Fruit fly (Drosophila melanogaster) whole organism, embryonic: ENCODE data around the gene CG13700.

ENCODE experiments used
- CG10431 ChIP-seq: fragments of 200-800 bp; sonication (Bioruptor generic); optimal IDR thresholded peaks from 3 replicates; lab custom pipeline; 2018; ENCODE audit warnings: missing biosample characterization, mild to moderate bottlenecking, missing genetic modification characterization
- CG10979 ChIP-seq: fragments of 200-800 bp; sonication (Bioruptor generic); optimal IDR thresholded peaks from 2 replicates; lab custom pipeline; 2018; ENCODE audit warnings: missing biosample characterization, mild to moderate bottlenecking, missing genetic modification characterization, moderate library complexity
- CG12104 ChIP-seq: fragments of 200-800 bp; sonication (Bioruptor generic); optimal IDR thresholded peaks from 3 replicates; lab custom pipeline; 2016; ENCODE audit warnings: missing biosample characterization, missing genetic modification characterization
- CG12219 ChIP-seq: fragments of 200-800 bp; sonication (Bioruptor generic); optimal IDR thresholded peaks from 3 replicates; lab custom pipeline; 2018; ENCODE audit warnings: missing biosample characterization, mild to moderate bottlenecking, missing genetic modification characterization
- CG1233 ChIP-seq: fragments of 200-800 bp; sonication (Bioruptor generic); optimal IDR thresholded peaks from 4 replicates; lab custom pipeline; 2018; ENCODE audit warnings: missing biosample characterization, mild to moderate bottlenecking, missing genetic modification characterization
- CG13287 ChIP-seq: fragments of 200-800 bp; sonication (Bioruptor generic); IDR thresholded peaks from 2 replicates; pipeline ENCODE4 v1.3.6; 2022; ENCODE audit warnings: missing biosample characterization, missing genetic modification characterization; ENCODE audit not compliant: partially characterized antibody
- CG17829 ChIP-seq: fragments of 200-800 bp; optimal IDR thresholded peaks from 2 replicates; lab custom pipeline; 2019; ENCODE audit warnings: missing biosample characterization, mild to moderate bottlenecking, missing genetic modification characterization, moderate library complexity
- CG1832 ChIP-seq: fragments of 200-800 bp; sonication (Bioruptor generic); optimal IDR thresholded peaks from 2 replicates; lab custom pipeline; 2017; ENCODE audit warnings: missing biosample characterization, mild to moderate bottlenecking, missing genetic modification characterization, inconsistent platforms
- CG3407 ChIP-seq: fragments of 200-800 bp; sonication (Bioruptor generic); optimal IDR thresholded peaks from 2 replicates; lab custom pipeline; 2018; ENCODE audit warnings: missing biosample characterization, mild to moderate bottlenecking, missing genetic modification characterization
- CG3726 ChIP-seq: fragments of 200-800 bp; sonication (Bioruptor generic); IDR thresholded peaks from 3 replicates; pipeline ENCODE4, ENCODE4 v1.3.6; 2022; ENCODE audit warnings: missing biosample characterization, missing genetic modification characterization
- CG3847 ChIP-seq: fragments of 200-800 bp; sonication (Bioruptor generic); IDR thresholded peaks from 2 replicates; pipeline ENCODE4 v1.3.6; 2022; ENCODE audit warnings: missing biosample characterization, missing genetic modification characterization
- CG4404 ChIP-seq: fragments of 200-800 bp; sonication (Bioruptor generic); IDR thresholded peaks from 2 replicates; pipeline ENCODE4 v1.3.6; 2022; ENCODE audit warnings: missing biosample characterization, missing genetic modification characterization
- CG6254 ChIP-seq: fragments of 200-800 bp; sonication (Bioruptor generic); optimal IDR thresholded peaks from 3 replicates; lab custom pipeline; 2017; ENCODE audit warnings: mild to moderate bottlenecking, missing biosample characterization, missing genetic modification reagents, missing genetic modification characterization
- CG9215 ChIP-seq: fragments of 200-800 bp; sonication (Bioruptor generic); IDR thresholded peaks from 2 replicates; pipeline ENCODE4 v1.3.6; 2022; ENCODE audit warnings: missing biosample characterization, missing genetic modification characterization
- CG9932 ChIP-seq: fragments of 200-800 bp; sonication (Bioruptor generic); IDR thresholded peaks from 2 replicates; pipeline ENCODE4 v1.3.6; 2022; ENCODE audit warnings: missing biosample characterization, missing genetic modification characterization
- CrebB ChIP-seq: fragments of 200-800 bp; sonication (Bioruptor generic); optimal IDR thresholded peaks from 3 replicates; lab custom pipeline; 2018; ENCODE audit warnings: missing biosample characterization, mild to moderate bottlenecking, missing genetic modification characterization
- D19A ChIP-seq: fragments of 200-800 bp; optimal IDR thresholded peaks from 3 replicates; lab custom pipeline; 2019; ENCODE audit warnings: missing biosample characterization, mild to moderate bottlenecking, missing genetic modification characterization, moderate library complexity
- Doc2 ChIP-seq: fragments of 200-800 bp; sonication (Bioruptor generic); IDR thresholded peaks from 2 replicates; pipeline ENCODE4 v1.3.6; 2022; ENCODE audit warnings: missing biosample characterization, missing genetic modification characterization
- Hand ChIP-seq: fragments of 200-800 bp; sonication (Bioruptor generic); optimal IDR thresholded peaks from 2 replicates; lab custom pipeline; 2017; ENCODE audit warnings: mild to moderate bottlenecking, missing biosample characterization, missing genetic modification reagents, missing genetic modification characterization
- Kr ChIP-seq: fragments of 200-800 bp; sonication (Bioruptor generic); optimal IDR thresholded peaks from 2 replicates; lab custom pipeline; 2017; ENCODE audit warnings: missing biosample characterization, mild to moderate bottlenecking, missing genetic modification characterization
- MESR4 ChIP-seq: fragments of 200-800 bp; sonication (Bioruptor generic); optimal IDR thresholded peaks from 2 replicates; lab custom pipeline; 2018; ENCODE audit warnings: missing biosample characterization, mild to moderate bottlenecking, missing genetic modification characterization, moderate library complexity
- NK7.1 ChIP-seq: fragments of 200-800 bp; sonication (Bioruptor generic); optimal IDR thresholded peaks from 3 replicates; lab custom pipeline; 2016; ENCODE audit warnings: missing biosample characterization, missing genetic modification characterization
- Optix ChIP-seq: fragments of 200-800 bp; sonication (Bioruptor generic); IDR thresholded peaks from 3 replicates; pipeline ENCODE4 v1.3.6; 2022; ENCODE audit warnings: missing biosample characterization, missing genetic modification characterization
- Poxn ChIP-seq: fragments of 200-800 bp; sonication (Bioruptor generic); IDR thresholded peaks from 2 replicates; pipeline ENCODE4 v1.3.6; 2022; ENCODE audit warnings: missing biosample characterization, missing genetic modification characterization
- Rx ChIP-seq: fragments of 200-800 bp; sonication (Bioruptor generic); IDR thresholded peaks from 2 replicates; pipeline ENCODE4 v1.3.6; 2022; ENCODE audit warnings: missing biosample characterization, missing genetic modification characterization
- Sry-β ChIP-seq: fragments of 200-800 bp; sonication (Bioruptor generic); optimal IDR thresholded peaks from 2 replicates; lab custom pipeline; 2018; ENCODE audit warnings: missing biosample characterization, mild to moderate bottlenecking, missing genetic modification characterization, moderate library complexity
- TFAM ChIP-seq: fragments of 200-800 bp; sonication (Bioruptor generic); optimal IDR thresholded peaks from 2 replicates; lab custom pipeline; 2017; ENCODE audit warnings: missing biosample characterization, missing genetic modification characterization, inconsistent platforms
- Taf1 ChIP-seq: fragments of 200-800 bp; sonication (Bioruptor generic); IDR thresholded peaks from 2 replicates; pipeline ENCODE4 v1.3.6; 2022; ENCODE audit warnings: missing biosample characterization, missing genetic modification characterization
- amos ChIP-seq: fragments of 200-800 bp; sonication (Bioruptor generic); IDR thresholded peaks from 2 replicates; pipeline ENCODE4 v1.3.6; 2022; ENCODE audit warnings: missing biosample characterization, missing genetic modification characterization; ENCODE audit not compliant: partially characterized antibody
- ara ChIP-seq: fragments of 200-800 bp; sonication (Bioruptor generic); IDR thresholded peaks from 2 replicates; pipeline ENCODE4 v1.3.6; 2022; ENCODE audit warnings: missing biosample characterization, missing genetic modification characterization
- bcd ChIP-seq: fragments of 200-800 bp; sonication (Bioruptor generic); optimal IDR thresholded peaks from 2 replicates; lab custom pipeline; 2017; ENCODE audit warnings: missing biosample characterization, mild to moderate bottlenecking, missing genetic modification characterization
- btn ChIP-seq: fragments of 200-800 bp; sonication (Bioruptor generic); optimal IDR thresholded peaks from 2 replicates; lab custom pipeline; 2016; ENCODE audit warnings: missing biosample characterization, missing genetic modification characterization
- ems ChIP-seq: fragments of 200-800 bp; sonication (Bioruptor generic); optimal IDR thresholded peaks from 3 replicates; lab custom pipeline; 2016; ENCODE audit warnings: missing biosample characterization, missing genetic modification characterization
- en ChIP-seq: fragments of 200-800 bp; sonication (Bioruptor generic); optimal IDR thresholded peaks from 2 replicates; lab custom pipeline; 2016; ENCODE audit warnings: missing biosample characterization, missing genetic modification characterization
- ftz-f1 ChIP-seq: fragments of 200-800 bp; sonication (Bioruptor generic); optimal IDR thresholded peaks from 2 replicates; lab custom pipeline; 2016; ENCODE audit warnings: missing biosample characterization, missing genetic modification characterization
- fu2 ChIP-seq: fragments of 200-800 bp; sonication (Bioruptor generic); optimal IDR thresholded peaks from 2 replicates; lab custom pipeline; 2016; ENCODE audit warnings: missing biosample characterization, missing genetic modification characterization
- gcm ChIP-seq: fragments of 200-800 bp; sonication (Bioruptor generic); optimal IDR thresholded peaks from 2 replicates; lab custom pipeline; 2019; ENCODE audit warnings: missing biosample characterization, mild to moderate bottlenecking, missing genetic modification characterization, moderate library complexity
- ham ChIP-seq: fragments of 200-800 bp; sonication (Bioruptor generic); IDR thresholded peaks from 2 replicates; pipeline ENCODE4 v1.3.6; 2022; ENCODE audit warnings: missing biosample characterization, missing genetic modification characterization
- her ChIP-seq: fragments of 200-800 bp; sonication (Bioruptor generic); optimal IDR thresholded peaks from 2 replicates; lab custom pipeline; 2016; ENCODE audit warnings: missing biosample characterization, missing genetic modification characterization
- hkb ChIP-seq, 2 experiments: fragments of 200-800 bp in 1 of 2; fragments of >200 bp in 1 of 2; sonication (Bioruptor generic) in 1 of 2; IDR thresholded peaks in 1 of 2; optimal IDR thresholded peaks in 1 of 2; 2 replicates each; pipeline versions ENCODE4 v1.3.6 to Lab custom; 2017 to 2022; ENCODE audit warnings: missing biosample characterization in 1 of 2, missing genetic modification characterization in 1 of 2
- knrl ChIP-seq: fragments of 200-800 bp; sonication (Bioruptor generic); IDR thresholded peaks from 3 replicates; pipeline ENCODE4 v1.3.6; 2022; ENCODE audit warnings: missing biosample characterization, missing genetic modification characterization; ENCODE audit not compliant: partially characterized antibody
- onecut ChIP-seq: fragments of 200-800 bp; sonication (Bioruptor generic); IDR thresholded peaks from 2 replicates; pipeline ENCODE4 v1.3.6; 2022; ENCODE audit warnings: missing biosample characterization, missing genetic modification characterization
- org-1 ChIP-seq: fragments of 200-800 bp; sonication (Bioruptor generic); optimal IDR thresholded peaks from 2 replicates; lab custom pipeline; 2017; ENCODE audit warnings: missing biosample characterization, missing genetic modification characterization
- pita ChIP-seq: fragments of 200-800 bp; sonication (Bioruptor generic); optimal IDR thresholded peaks from 2 replicates; lab custom pipeline; 2017; ENCODE audit warnings: missing biosample characterization, mild to moderate bottlenecking, missing genetic modification characterization
- sim ChIP-seq: fragments of 200-800 bp; sonication (Bioruptor generic); IDR thresholded peaks from 2 replicates; pipeline ENCODE4 v1.3.6; 2022; ENCODE audit warnings: missing biosample characterization, missing genetic modification characterization
- slp2 ChIP-seq: fragments of 200-800 bp; sonication (Bioruptor generic); optimal IDR thresholded peaks from 2 replicates; lab custom pipeline; 2016; ENCODE audit warnings: missing biosample characterization, missing genetic modification characterization
- sqz ChIP-seq: fragments of 200-800 bp; sonication (Bioruptor generic); optimal IDR thresholded peaks from 3 replicates; lab custom pipeline; 2018; ENCODE audit warnings: missing biosample characterization, mild to moderate bottlenecking, missing genetic modification characterization
- stwl ChIP-seq: fragments of 200-800 bp; sonication (Bioruptor generic); optimal IDR thresholded peaks from 3 replicates; lab custom pipeline; 2018; ENCODE audit warnings: missing biosample characterization, mild to moderate bottlenecking, missing genetic modification characterization, moderate library complexity
- twi ChIP-seq: fragments of 200-800 bp; optimal IDR thresholded peaks from 2 replicates; lab custom pipeline; 2019; ENCODE audit warnings: missing biosample characterization, mild to moderate bottlenecking, missing genetic modification characterization, moderate library complexity
- vvl ChIP-seq: fragments of 200-800 bp; sonication (Bioruptor generic); IDR thresholded peaks from 2 replicates; pipeline ENCODE4 v1.3.6; 2022; ENCODE audit warnings: missing biosample characterization, missing genetic modification characterization
- wek ChIP-seq: fragments of 200-800 bp; sonication (Bioruptor generic); optimal IDR thresholded peaks from 3 replicates; lab custom pipeline; 2018; ENCODE audit warnings: missing biosample characterization, mild to moderate bottlenecking, missing genetic modification characterization, moderate library complexity

Gene CG13700

dm6 chr3L:18281236-18281635 is 19.8 kb downstream of the CG13700 start (continued):
- no peak for TF ChIP-seq CG1832 (GFP tag; lab: Kevin White, UChicago)
- TF ChIP-seq CG3407 (GFP tag; lab: Kevin White, UChicago): peak; percentile 87
- TF ChIP-seq Poxn (GFP tag; lab: Robert Waterston, UW): no peak
- TF ChIP-seq MESR4 (GFP tag; lab: Kevin White, UChicago): peak; percentile 37
- TF ChIP-seq amos (GFP tag; lab: Robert Waterston, UW): no peak
- TF ChIP-seq stwl (tag; lab: Kevin White, UChicago): peak; percentile 78
- TF ChIP-seq vvl (GFP tag; lab: Robert Waterston, UW): peak; percentile 96
- peak; percentile 76 for TF ChIP-seq slp2 (GFP tag; lab: Kevin White, UChicago)
- peak; percentile 79 for TF ChIP-seq ems
- TF ChIP-seq CG12104 (GFP tag; lab: Kevin White, UChicago): peak; percentile 66
- peak; percentile 57; the same call in 1 of the 2 replicates for TF ChIP-seq Taf1 (GFP tag; lab: Robert Waterston, UW)
- TF ChIP-seq ftz-f1 (GFP tag; lab: Kevin White, UChicago): no peak
- TF ChIP-seq CG17829: peak; percentile 97
- peak; percentile 43 for TF ChIP-seq fu2
- TF ChIP-seq Kr (GFP tag; lab: Kevin White, UChicago): peak; percentile 95
- TF ChIP-seq Optix: peak; percentile 89
- peak; percentile 91 for TF ChIP-seq twi
- peak; percentile 71 for TF ChIP-seq CG10431 (GFP tag; lab: Kevin White, UChicago)
- peak; percentile 82 for TF ChIP-seq en (GFP tag; lab: Kevin White, UChicago)
- peak; percentile 62 for TF ChIP-seq her (GFP tag; lab: Kevin White, UChicago)
- TF ChIP-seq CG4404 (GFP tag; lab: Robert Waterston, UW): peak; percentile 95
- TF ChIP-seq Sry-β (GFP tag; lab: Kevin White, UChicago): peak; percentile 16
- TF ChIP-seq D19A (tag; lab: Kevin White, UChicago): peak; percentile 100
- TF ChIP-seq CG12219 (GFP tag; lab: Kevin White, UChicago): peak; percentile 93
- TF ChIP-seq CG6254 (GFP tag; lab: Kevin White, UChicago): peak; percentile 93
- TF ChIP-seq hkb (optimal IDR thresholded peaks at IDR 0.05; lab: Kevin White, UChicago): no peak
- TF ChIP-seq hkb (GFP tag; IDR thresholded peaks at IDR 0.05; lab: Robert Waterston, UW): peak; percentile 88
- peak; percentile 87 for TF ChIP-seq org-1 (GFP tag; lab: Kevin White, UChicago)
- TF ChIP-seq CG10979: peak; percentile 96
- peak; percentile 86 for TF ChIP-seq NK7.1 (GFP tag; lab: Kevin White, UChicago)
- no peak for TF ChIP-seq ham (GFP tag; lab: Robert Waterston, UW)
- peak; percentile 61 for TF ChIP-seq CG9215 (GFP tag; lab: Robert Waterston, UW)
- TF ChIP-seq sqz (GFP tag; lab: Kevin White, UChicago): peak; percentile 75
- peak; percentile 80; the same call in 2 of the 3 replicates for TF ChIP-seq CG3726 (GFP tag; lab: Robert Waterston, UW)
- peak; percentile 57 for TF ChIP-seq wek (GFP tag; lab: Kevin White, UChicago)
- no peak for TF ChIP-seq CG9932
- peak; percentile 83 for TF ChIP-seq Rx
- peak; percentile 96 for TF ChIP-seq sim (GFP tag; lab: Robert Waterston, UW)
- TF ChIP-seq CrebB: peak; percentile 70
- no peak for TF ChIP-seq CG13287
- peak; percentile 29 for TF ChIP-seq Hand (GFP tag; lab: Kevin White, UChicago)
- peak; percentile 80 for TF ChIP-seq bcd (GFP tag; lab: Kevin White, UChicago)
- peak; percentile 66 for TF ChIP-seq TFAM (GFP tag; lab: Kevin White, UChicago)
- peak; percentile 85 for TF ChIP-seq btn (GFP tag; lab: Kevin White, UChicago)
- TF ChIP-seq pita: no peak
- peak; percentile 88 for TF ChIP-seq onecut (GFP tag; lab: Robert Waterston, UW)
- peak; percentile 79 for TF ChIP-seq CG1233 (GFP tag; lab: Kevin White, UChicago)
- TF ChIP-seq ara (GFP tag; lab: Robert Waterston, UW): peak; percentile 97
- peak; percentile 76; the same call in 1 of the 2 replicates for TF ChIP-seq CG3847 (GFP tag; lab: Robert Waterston, UW)
- peak; percentile 95 for TF ChIP-seq gcm (GFP tag; lab: Kevin White, UChicago)
- no peak for TF ChIP-seq Doc2 (GFP tag; lab: Robert Waterston, UW)
- TF ChIP-seq knrl (GFP tag; lab: Robert Waterston, UW): no peak
